Worm (Caenorhabditis elegans) whole organism, L1 larva: ENCODE data around the gene nhr-138.
A peak's percentile ranks its signal among the peaks of the same experiment; 100 is the strongest.

Experiments used
- C16A3.4 ChIP-seq: fragments of 150-350 bp; optimal IDR thresholded peaks from 2 replicates; lab custom pipeline; 2014; ENCODE audit warnings: missing biosample characterization, missing genetic modification characterization
- blmp-1 ChIP-seq: fragments of 150-350 bp; optimal IDR thresholded peaks from 2 replicates; lab custom pipeline; 2014; ENCODE audit warnings: missing biosample characterization, missing genetic modification characterization
- ceh-82 ChIP-seq, 3 experiments: fragments of 150-350 bp in 1 of 3; sonication (generic microtip) in 2 of 3; optimal IDR thresholded peaks; 2 replicates each; lab custom pipeline; 2014 to 2017; ENCODE audit warnings: missing biosample characterization in 3 of 3, missing genetic modification characterization in 3 of 3
- efl-1 ChIP-seq, 4 experiments: fragments of 150-350 bp; optimal IDR thresholded peaks in 3 of 4; peaks in 1 of 4; 1 replicate in 1 of 4; 2 replicates in 3 of 4; lab custom pipeline; 2014; ENCODE audit warnings: missing biosample characterization in 2 of 4, missing genetic modification characterization in 2 of 4, missing genetic modification reagents in 2 of 4
- egl-27 ChIP-seq, 2 experiments: fragments of 150-350 bp in 1 of 2; sonication (generic microtip); optimal IDR thresholded peaks; 3 replicates each; lab custom pipeline; 2017 to 2018; ENCODE audit warnings: missing biosample characterization in 2 of 2, missing genetic modification characterization in 2 of 2, missing genetic modification reagents in 2 of 2
- elt-2 ChIP-seq: sonication (generic microtip); optimal IDR thresholded peaks from 2 replicates; lab custom pipeline; 2016; ENCODE audit warnings: missing genetic modification characterization, mild to moderate bottlenecking, inconsistent platforms, missing compliant biosample characterization, missing genetic modification reagents
- elt-3 ChIP-seq, 6 experiments: fragments of 150-350 bp in 1 of 6; sonication (generic microtip); optimal IDR thresholded peaks; 2 replicates each; lab custom pipeline; 2017 to 2018; ENCODE audit warnings: missing biosample characterization in 6 of 6, missing genetic modification characterization in 6 of 6, inconsistent platforms in 1 of 6
- fkh-4 ChIP-seq: sonication (generic microtip); optimal IDR thresholded peaks from 2 replicates; lab custom pipeline; 2016; ENCODE audit warnings: missing compliant biosample characterization, missing genetic modification characterization, borderline replicate concordance
- hlh-17 ChIP-seq: fragments of 200-800 bp; sonication (Bioruptor generic); optimal IDR thresholded peaks from 2 replicates; lab custom pipeline; 2018; ENCODE audit warnings: missing genetic modification characterization, mild to moderate bottlenecking, missing compliant biosample characterization, moderate library complexity, borderline replicate concordance
- hlh-4 ChIP-seq: sonication (generic microtip); optimal IDR thresholded peaks from 2 replicates; lab custom pipeline; 2016; ENCODE audit warnings: mild to moderate bottlenecking, missing genetic modification characterization, missing compliant biosample characterization
- hpl-2 ChIP-seq: fragments of 150-350 bp; optimal IDR thresholded peaks from 2 replicates; lab custom pipeline; 2014; ENCODE audit warnings: missing biosample characterization, missing genetic modification reagents, missing genetic modification characterization
- irx-1 ChIP-seq: sonication (generic microtip); optimal IDR thresholded peaks from 2 replicates; lab custom pipeline; 2016; ENCODE audit warnings: missing genetic modification characterization, missing compliant biosample characterization
- isw-1 ChIP-seq: fragments of 200-800 bp; sonication (Bioruptor generic); IDR thresholded peaks from 2 replicates; pipeline ENCODE4 v1.3.6; 2022; ENCODE audit warnings: missing genetic modification characterization, missing compliant biosample characterization
- jun-1 ChIP-seq: fragments of 150-350 bp; optimal IDR thresholded peaks from 2 replicates; lab custom pipeline; 2014; ENCODE audit warnings: missing biosample characterization, missing genetic modification reagents, missing genetic modification characterization
- lin-14 ChIP-seq: fragments of 200-800 bp; sonication (Bioruptor generic); optimal IDR thresholded peaks from 2 replicates; lab custom pipeline; 2018; ENCODE audit warnings: mild to moderate bottlenecking, missing genetic modification characterization, moderate library complexity, missing compliant biosample characterization
- lin-35 ChIP-seq, 2 experiments: fragments of 150-350 bp; optimal IDR thresholded peaks; 2 replicates each; lab custom pipeline; 2014; ENCODE audit warnings: missing biosample characterization in 2 of 2, missing genetic modification characterization in 2 of 2, missing genetic modification reagents in 2 of 2
- lsy-2 ChIP-seq, 2 experiments: fragments of 150-350 bp; optimal IDR thresholded peaks; 2 replicates each; lab custom pipeline; 2014; ENCODE audit warnings: missing biosample characterization in 2 of 2, missing genetic modification characterization in 2 of 2
- mdl-1 ChIP-seq, 2 experiments: fragments of 150-350 bp; optimal IDR thresholded peaks; 2 replicates each; lab custom pipeline; 2014 to 2017; ENCODE audit warnings: missing biosample characterization in 2 of 2, missing genetic modification characterization in 2 of 2, inconsistent platforms in 1 of 2
- mef-2 ChIP-seq: fragments of 150-350 bp; optimal IDR thresholded peaks from 2 replicates; lab custom pipeline; 2014; ENCODE audit warnings: missing biosample characterization, missing genetic modification characterization
- mep-1 ChIP-seq: fragments of 150-350 bp; optimal IDR thresholded peaks from 2 replicates; lab custom pipeline; 2014; ENCODE audit warnings: missing biosample characterization, missing genetic modification characterization
- nhr-20 ChIP-seq: sonication (generic microtip); optimal IDR thresholded peaks from 2 replicates; lab custom pipeline; 2016; ENCODE audit warnings: mild to moderate bottlenecking, missing genetic modification characterization, missing compliant biosample characterization
- nhr-237 ChIP-seq: fragments of 150-350 bp; optimal IDR thresholded peaks from 2 replicates; lab custom pipeline; 2014; ENCODE audit warnings: missing biosample characterization, missing genetic modification characterization
- nhr-28 ChIP-seq: fragments of 150-350 bp; optimal IDR thresholded peaks from 2 replicates; lab custom pipeline; 2014; ENCODE audit warnings: missing biosample characterization, missing genetic modification characterization
- nhr-71 ChIP-seq: sonication (generic microtip); optimal IDR thresholded peaks from 2 replicates; lab custom pipeline; 2016; ENCODE audit warnings: mild to moderate bottlenecking, missing genetic modification characterization, moderate library complexity, missing compliant biosample characterization
- nhr-76 ChIP-seq: sonication (generic microtip); optimal IDR thresholded peaks from 2 replicates; lab custom pipeline; 2017; ENCODE audit warnings: missing biosample characterization, missing genetic modification characterization
- nhr-77 ChIP-seq: fragments of 150-350 bp; optimal IDR thresholded peaks from 2 replicates; lab custom pipeline; 2014; ENCODE audit warnings: missing biosample characterization, missing genetic modification characterization
- nhr-84 ChIP-seq: sonication (generic microtip); optimal IDR thresholded peaks from 2 replicates; lab custom pipeline; 2017; ENCODE audit warnings: missing biosample characterization, missing genetic modification characterization
- nhr-85 ChIP-seq: sonication (generic microtip); peaks from one replicate; lab custom pipeline; 2016; ENCODE audit warnings: missing genetic modification characterization, inconsistent platforms, missing compliant biosample characterization
- nhr-90 ChIP-seq: sonication (generic microtip); optimal IDR thresholded peaks from 2 replicates; lab custom pipeline; 2016; ENCODE audit warnings: mild to moderate bottlenecking, missing genetic modification characterization, missing compliant biosample characterization; ENCODE audit not compliant: poor library complexity
- rnt-1 ChIP-seq: sonication (generic microtip); optimal IDR thresholded peaks from 2 replicates; lab custom pipeline; 2016; ENCODE audit warnings: mild to moderate bottlenecking, missing genetic modification characterization, moderate library complexity, missing compliant biosample characterization
- snu-23 ChIP-seq: sonication (generic microtip); optimal IDR thresholded peaks from 2 replicates; lab custom pipeline; 2016; ENCODE audit warnings: missing genetic modification characterization, missing compliant biosample characterization
- sptf-1 ChIP-seq: fragments of 150-350 bp; optimal IDR thresholded peaks from 2 replicates; lab custom pipeline; 2014; ENCODE audit warnings: missing biosample characterization, missing genetic modification characterization
- sup-37 ChIP-seq: fragments of 200-800 bp; sonication (Bioruptor generic); optimal IDR thresholded peaks from 2 replicates; lab custom pipeline; 2018; ENCODE audit warnings: mild to moderate bottlenecking, missing genetic modification characterization, missing compliant biosample characterization
- tbx-2 ChIP-seq: sonication (generic microtip); optimal IDR thresholded peaks from 2 replicates; lab custom pipeline; 2016; ENCODE audit warnings: missing genetic modification characterization, missing compliant biosample characterization
- unc-30 ChIP-seq: sonication (generic microtip); optimal IDR thresholded peaks from 2 replicates; lab custom pipeline; 2017; ENCODE audit warnings: missing biosample characterization, missing genetic modification characterization
- unc-86 ChIP-seq: sonication (generic microtip); optimal IDR thresholded peaks from 2 replicates; lab custom pipeline; 2016; ENCODE audit warnings: missing genetic modification characterization, missing compliant biosample characterization
- unc-98 ChIP-seq: fragments of 200-800 bp; sonication (Bioruptor generic); IDR thresholded peaks from 2 replicates; pipeline ENCODE4 v1.3.6; 2022; ENCODE audit warnings: missing genetic modification characterization, missing compliant biosample characterization
- vab-15 ChIP-seq: sonication (generic microtip); optimal IDR thresholded peaks from 2 replicates; lab custom pipeline; 2017; ENCODE audit warnings: missing genotype, mild to moderate bottlenecking, missing genetic modification characterization, missing compliant biosample characterization
- zip-4 ChIP-seq: fragments of 200-800 bp; sonication (Bioruptor generic); optimal IDR thresholded peaks from 2 replicates; lab custom pipeline; 2018; ENCODE audit warnings: mild to moderate bottlenecking, missing genetic modification characterization, moderate library complexity, missing compliant biosample characterization
- ztf-4 ChIP-seq: fragments of 150-350 bp; optimal IDR thresholded peaks from 2 replicates; lab custom pipeline; 2014; ENCODE audit warnings: missing biosample characterization, missing genetic modification characterization

nhr-138 gene

DNA sequence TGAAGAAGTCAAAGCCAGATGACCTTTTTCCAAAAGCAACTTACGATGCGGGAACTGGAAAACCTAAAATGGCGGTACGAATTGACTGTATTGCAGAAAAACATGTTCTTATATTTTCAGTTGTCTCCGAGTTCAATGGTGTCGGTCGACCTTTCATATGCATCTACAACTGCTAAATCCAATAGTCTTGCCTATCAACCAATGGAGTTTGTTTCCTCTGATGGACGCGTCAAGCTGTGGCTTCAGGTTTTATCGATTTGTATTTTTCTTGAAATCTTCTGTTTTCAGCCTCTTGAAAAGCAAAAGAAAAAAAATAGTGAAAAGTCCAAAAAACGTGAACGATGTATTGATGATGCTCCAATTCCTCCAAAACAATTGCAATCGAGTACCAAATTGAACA is 10.8 kb upstream of the nhr-138 start:
- TF ChIP-seq efl-1 (optimal IDR thresholded peaks at IDR 0.05; lab: Kevin White, UChicago): no peak
- peak in 1 of 2 experiments; percentile 48 for TF ChIP-seq efl-1 (GFP tag; optimal IDR thresholded peaks at IDR 0.05 in 1 of 2; lab: Kevin White, UChicago)
- TF ChIP-seq egl-27 (tag; optimal IDR thresholded peaks at IDR 0.05; lab: Kevin White, UChicago): no peak
- no peak for TF ChIP-seq unc-86 (tag; lab: Kevin White, UChicago)
- no peak for TF ChIP-seq fkh-4
- no peak for TF ChIP-seq hlh-17 (GFP tag; lab: Kevin White, UChicago)

ce11 chrIV:9716490-9716889 is 8.6 kb upstream of the nhr-138 start:
- TF ChIP-seq rnt-1 (tag; lab: Kevin White, UChicago) (no peak), hlh-17 (GFP tag; lab: Kevin White, UChicago) (no peak), efl-1 (optimal IDR thresholded peaks at IDR 0.05; lab: Kevin White, UChicago) (no peak), efl-1 (GFP tag; optimal IDR thresholded peaks at IDR 0.05 in 1 of 2; lab: Kevin White, UChicago) (peak in 1 of 2 experiments; percentile 6), unc-98 (GFP tag; lab: Robert Waterston, UW) (no peak), snu-23 (GFP tag; lab: Kevin White, UChicago) (peak; percentile 33), ztf-4 (peak; percentile 5), isw-1 (GFP tag; lab: Robert Waterston, UW) (no peak), C16A3.4 (tag; lab: Kevin White, UChicago) (peak; percentile 14), zip-4 (GFP tag; lab: Kevin White, UChicago) (no peak), nhr-20 (peak; percentile 41), nhr-71 (tag; lab: Kevin White, UChicago) (peak; percentile 36), irx-1 (tag; lab: Kevin White, UChicago) (no peak), blmp-1 (tag; lab: Kevin White, UChicago) (peak; percentile 98), jun-1 (tag; lab: Kevin White, UChicago) (no peak), hlh-4 (tag; lab: Kevin White, UChicago) (no peak), lsy-2 (tag; optimal IDR thresholded peaks at IDR 0.05; lab: Kevin White, UChicago) (peak in 1 of 2 experiments; percentile 40), nhr-76 (tag; lab: Kevin White, UChicago) (no peak), ceh-82 (tag; optimal IDR thresholded peaks at IDR 0.05; lab: Kevin White, UChicago) (no peak), sup-37 (GFP tag; lab: Kevin White, UChicago) (no peak), nhr-28 (no peak), hpl-2 (GFP tag; lab: Kevin White, UChicago) (no peak), elt-2 (tag; lab: Kevin White, UChicago) (peak; percentile 56), nhr-85 (tag; lab: Kevin White, UChicago) (peak; percentile 59), lin-14 (GFP tag; lab: Kevin White, UChicago) (peak; percentile 64), nhr-77 (tag; lab: Kevin White, UChicago) (no peak), nhr-237 (tag; lab: Kevin White, UChicago) (no peak), egl-27 (tag; optimal IDR thresholded peaks at IDR 0.05; lab: Kevin White, UChicago) (no peak), elt-3 (tag; optimal IDR thresholded peaks at IDR 0.05; lab: Kevin White, UChicago) (peak in 5 of 6 experiments; percentile 49 to 81 (median 66)), lin-35 (GFP tag; optimal IDR thresholded peaks at IDR 0.05; lab: Kevin White, UChicago) (peak in 1 of 2 experiments; percentile 50), mep-1 (peak; percentile 30), nhr-90 (tag; lab: Kevin White, UChicago) (no peak)
- TF ChIP-seq, all 84 proteins: peak for 14

- TF ChIP-seq nhr-84 (tag; lab: Kevin White, UChicago): no peak
- no peak for TF ChIP-seq mef-2 (tag; lab: Kevin White, UChicago)
- no peak for TF ChIP-seq efl-1 (optimal IDR thresholded peaks at IDR 0.05; lab: Kevin White, UChicago)
- TF ChIP-seq efl-1 (GFP tag; optimal IDR thresholded peaks at IDR 0.05 in 1 of 2; lab: Kevin White, UChicago): no peak
- no peak for TF ChIP-seq unc-30 (tag; lab: Kevin White, UChicago)
- no peak for TF ChIP-seq vab-15 (tag; lab: Kevin White, UChicago)
- no peak for TF ChIP-seq irx-1 (tag; lab: Kevin White, UChicago)
- no peak for TF ChIP-seq hlh-17 (GFP tag; lab: Kevin White, UChicago)
- TF ChIP-seq tbx-2 (tag; lab: Kevin White, UChicago): no peak
- TF ChIP-seq elt-2 (tag; lab: Kevin White, UChicago): no peak
- no peak for TF ChIP-seq mdl-1 (tag; optimal IDR thresholded peaks at IDR 0.05; lab: Kevin White, UChicago)
- no peak for TF ChIP-seq sptf-1 (tag; lab: Kevin White, UChicago)
Measured at ce11 chrIV:9717844-9718243, 7.2 kb upstream of the nhr-138 start.
